Worm (Caenorhabditis elegans) whole organism, early embryonic: ENCODE measurements around the gene C03B1.3.

Experiments used
- B0310.2 ChIP-seq: sonication (generic microtip); optimal IDR thresholded peaks from 2 replicates; lab custom pipeline; 2016; ENCODE audit warnings: mild to moderate bottlenecking, missing genetic modification characterization, missing compliant biosample characterization
- F13C5.2 ChIP-seq: sonication (generic microtip); optimal IDR thresholded peaks from 2 replicates; lab custom pipeline; 2017; ENCODE audit warnings: mild to moderate bottlenecking, missing genetic modification characterization, inconsistent platforms, missing compliant biosample characterization
- aly-1 ChIP-seq: sonication (generic microtip); optimal IDR thresholded peaks from 2 replicates; lab custom pipeline; 2016; ENCODE audit warnings: missing genetic modification characterization, missing compliant biosample characterization
- ama-1 ChIP-seq: fragments of 150-350 bp; optimal IDR thresholded peaks from 2 replicates; lab custom pipeline; 2014
- ceh-13 ChIP-seq: fragments of 200-800 bp; sonication (Bioruptor generic); optimal IDR thresholded peaks from 2 replicates; lab custom pipeline; 2018; ENCODE audit warnings: mild to moderate bottlenecking, missing genetic modification characterization, missing compliant biosample characterization
- ceh-36 ChIP-seq: sonication (generic microtip); optimal IDR thresholded peaks from 2 replicates; lab custom pipeline; 2016; ENCODE audit warnings: missing genetic modification characterization, inconsistent platforms, missing compliant biosample characterization
- ets-7 ChIP-seq: sonication (generic microtip); optimal IDR thresholded peaks from 2 replicates; lab custom pipeline; 2016; ENCODE audit warnings: missing genotype, missing genetic modification characterization, missing compliant biosample characterization
- flt-1 ChIP-seq: fragments of 200-800 bp; sonication (Bioruptor generic); IDR thresholded peaks from 2 replicates; pipeline ENCODE4 v1.3.6; 2022; ENCODE audit warnings: missing genetic modification characterization, missing compliant biosample characterization
- hmbx-1 ChIP-seq: sonication (generic microtip); optimal IDR thresholded peaks from 2 replicates; lab custom pipeline; 2016; ENCODE audit warnings: mild to moderate bottlenecking, missing genetic modification characterization, missing compliant biosample characterization
- hmg-4 ChIP-seq: fragments of 200-800 bp; sonication (Bioruptor generic); optimal IDR thresholded peaks from 2 replicates; lab custom pipeline; 2018; ENCODE audit warnings: mild to moderate bottlenecking, missing genetic modification characterization, missing compliant biosample characterization
- hnd-1 ChIP-seq: sonication (generic microtip); optimal IDR thresholded peaks from 2 replicates; lab custom pipeline; 2016; ENCODE audit warnings: missing genetic modification characterization, missing compliant biosample characterization
- pes-1 ChIP-seq: fragments of 200-800 bp; sonication (Bioruptor generic); IDR thresholded peaks from 2 replicates; pipeline ENCODE4 v1.3.6; 2022; ENCODE audit warnings: missing genetic modification reagents, missing genetic modification characterization, missing compliant biosample characterization
- scrt-1 ChIP-seq: fragments of 200-800 bp; sonication (Bioruptor generic); IDR thresholded peaks from 2 replicates; pipeline ENCODE4 v1.3.6; 2022; ENCODE audit warnings: missing genetic modification characterization, missing compliant biosample characterization
- sea-1 ChIP-seq: fragments of 200-800 bp; sonication (Bioruptor generic); conservative IDR thresholded peaks from 2 replicates; pipeline ENCODE4 v1.3.6; 2022; ENCODE audit warnings: missing genetic modification characterization, missing compliant biosample characterization
- tbx-11 ChIP-seq: fragments of 200-800 bp; sonication (Bioruptor generic); IDR thresholded peaks from 2 replicates; pipeline ENCODE4 v1.3.6; 2022; ENCODE audit warnings: missing genetic modification characterization, missing compliant biosample characterization
- tbx-37 ChIP-seq: fragments of 200-800 bp; sonication (Bioruptor generic); conservative IDR thresholded peaks from 2 replicates; pipeline ENCODE4 v1.3.6; 2022; ENCODE audit warnings: missing genetic modification reagents, missing genetic modification characterization, missing compliant biosample characterization
- tra-4 ChIP-seq: sonication (generic microtip); optimal IDR thresholded peaks from 2 replicates; lab custom pipeline; 2017; ENCODE audit warnings: missing genetic modification characterization, missing compliant biosample characterization

C03B1.3 gene

ce11 chrX:6328860-6329259 lies 37.0 kb upstream of the C03B1.3 start, which contains the start of gene col-169:
col-169 (plus strand) TSS chrX:6329160.
- TF ChIP-seq tbx-37 (no peak), tra-4 (tag; lab: Kevin White, UChicago) (no peak)

ce11 chrX:6331409-6331808 lies 34.4 kb upstream of the C03B1.3 start, which contains the start of gene col-170:
col-170 (plus strand) TSS chrX:6331709.
- TF ChIP-seq tbx-37, result no peak

- TF ChIP-seq pes-1 (GFP tag; lab: Robert Waterston, UW) (no peak), ceh-36 (tag; lab: Kevin White, UChicago) (no peak), ama-1 (no peak), tbx-11 (no peak), ceh-13 (no peak), hmbx-1 (tag; lab: Kevin White, UChicago) (no peak), F13C5.2 (tag; lab: Kevin White, UChicago) (no peak), sea-1 (GFP tag; lab: Robert Waterston, UW) (no peak), hnd-1 (tag; lab: Kevin White, UChicago) (no peak), flt-1 (GFP tag; lab: Robert Waterston, UW) (no peak), ets-7 (tag; lab: Kevin White, UChicago) (no peak), tbx-37 (no peak), hmg-4 (GFP tag; lab: Kevin White, UChicago) (no peak), scrt-1 (no peak), B0310.2 (tag; lab: Kevin White, UChicago) (no peak), aly-1 (tag; lab: Kevin White, UChicago) (no peak), tra-4 (tag; lab: Kevin White, UChicago) (no peak)
These were observed 31.8 kb upstream of the C03B1.3 start, which contains the start of gene col-171 for ce11 chrX:6333998-6334397. col-171 (plus strand) TSS chrX:6334298.

ce11 chrX:6334602-6335001 lies 31.2 kb upstream of the C03B1.3 start:
- TF ChIP-seq sea-1 (GFP tag; lab: Robert Waterston, UW), result no peak
- TF ChIP-seq tbx-37, result no peak
- no peak for TF ChIP-seq hmg-4 (GFP tag; lab: Kevin White, UChicago)
- no peak for TF ChIP-seq aly-1 (tag; lab: Kevin White, UChicago)
- no peak for TF ChIP-seq pes-1 (GFP tag; lab: Robert Waterston, UW)
- TF ChIP-seq tbx-11, result no peak
- no peak for TF ChIP-seq ets-7 (tag; lab: Kevin White, UChicago)
- TF ChIP-seq hnd-1 (tag; lab: Kevin White, UChicago), result no peak
- TF ChIP-seq ama-1, result no peak
- TF ChIP-seq tra-4 (tag; lab: Kevin White, UChicago), result no peak
- TF ChIP-seq hmbx-1 (tag; lab: Kevin White, UChicago), result no peak
- TF ChIP-seq flt-1 (GFP tag; lab: Robert Waterston, UW), result no peak
- TF ChIP-seq B0310.2 (tag; lab: Kevin White, UChicago), result no peak

- no peak for TF ChIP-seq ets-7 (tag; lab: Kevin White, UChicago)
- TF ChIP-seq tra-4 (tag; lab: Kevin White, UChicago), result no peak
- no peak for TF ChIP-seq B0310.2 (tag; lab: Kevin White, UChicago)
- TF ChIP-seq tbx-37, result no peak
- no peak for TF ChIP-seq tbx-11
- no peak for TF ChIP-seq ceh-36 (tag; lab: Kevin White, UChicago)
- TF ChIP-seq F13C5.2 (tag; lab: Kevin White, UChicago), result no peak
- TF ChIP-seq hnd-1 (tag; lab: Kevin White, UChicago), result no peak
- no peak for TF ChIP-seq pes-1 (GFP tag; lab: Robert Waterston, UW)
- no peak for TF ChIP-seq scrt-1
- TF ChIP-seq aly-1 (tag; lab: Kevin White, UChicago), result no peak
- no peak for TF ChIP-seq ama-1
- TF ChIP-seq sea-1 (GFP tag; lab: Robert Waterston, UW), result no peak
These were observed 28.5 kb upstream of the C03B1.3 start for ce11 chrX:6337338-6337737.

ce11 chrX:6337951-6338350 lies 27.9 kb upstream of the C03B1.3 start, which contains the start of gene C03B1.13:
C03B1.13 (minus strand) TSS chrX:6338051.
- TF ChIP-seq ceh-36 (tag; lab: Kevin White, UChicago), result no peak
- TF ChIP-seq tbx-11, result no peak
- TF ChIP-seq sea-1 (GFP tag; lab: Robert Waterston, UW), result no peak
- no peak for TF ChIP-seq tra-4 (tag; lab: Kevin White, UChicago)
- TF ChIP-seq hnd-1 (tag; lab: Kevin White, UChicago), result no peak
- TF ChIP-seq scrt-1, result no peak
- TF ChIP-seq hmbx-1 (tag; lab: Kevin White, UChicago), result no peak
- TF ChIP-seq flt-1 (GFP tag; lab: Robert Waterston, UW), result no peak
- no peak for TF ChIP-seq tbx-37
- TF ChIP-seq hmg-4 (GFP tag; lab: Kevin White, UChicago), result no peak
- no peak for TF ChIP-seq ets-7 (tag; lab: Kevin White, UChicago)
- TF ChIP-seq pes-1 (GFP tag; lab: Robert Waterston, UW), result no peak

- no peak for TF ChIP-seq hmg-4 (GFP tag; lab: Kevin White, UChicago)
These were observed 27.4 kb upstream of the C03B1.3 start for ce11 chrX:6338446-6338845.

ce11 chrX:6341513-6341912 lies 24.3 kb upstream of the C03B1.3 start, which contains the start of gene C03B1.7:
C03B1.7 (plus strand) TSS chrX:6341813.
- TF ChIP-seq hmbx-1 (tag; lab: Kevin White, UChicago) (no peak), tbx-11 (no peak), sea-1 (GFP tag; lab: Robert Waterston, UW) (no peak), ama-1 (no peak), tbx-37 (no peak), hnd-1 (tag; lab: Kevin White, UChicago) (no peak), B0310.2 (tag; lab: Kevin White, UChicago) (no peak), F13C5.2 (tag; lab: Kevin White, UChicago) (no peak), flt-1 (GFP tag; lab: Robert Waterston, UW) (no peak), ceh-13 (no peak), pes-1 (GFP tag; lab: Robert Waterston, UW) (no peak)
